Worm (Caenorhabditis elegans): ENCODE data around the gene K10G6.9.

- TF ChIP-seq nhr-84 (tag; optimal IDR thresholded peaks at IDR 0.05) = no peak
- no peak for TF ChIP-seq pag-3 (tag; optimal IDR thresholded peaks at IDR 0.05; ENCODE audit: borderline replicate concordance, insufficient read depth)
- TF ChIP-seq elt-3 (tag; optimal IDR thresholded peaks at IDR 0.05) = no peak
- no peak for TF ChIP-seq ztf-11 (tag; optimal IDR thresholded peaks at IDR 0.05)
- no peak for TF ChIP-seq snpc-4 (tag; optimal IDR thresholded peaks at IDR 0.05)
- TF ChIP-seq mdl-1 (tag; optimal IDR thresholded peaks at IDR 0.05) = no peak
- TF ChIP-seq tbx-2 (tag; optimal IDR thresholded peaks at IDR 0.05) = no peak
- TF ChIP-seq efl-1 (optimal IDR thresholded peaks at IDR 0.05) = no peak
- TF ChIP-seq efl-1 (GFP tag; optimal IDR thresholded peaks at IDR 0.05 in 1 of 2) = no peak
- no peak for TF ChIP-seq ama-1 (optimal IDR thresholded peaks at IDR 0.05)
- no peak for TF ChIP-seq swsn-7 (tag; optimal IDR thresholded peaks at IDR 0.05)
- TF ChIP-seq nhr-90 (tag; optimal IDR thresholded peaks at IDR 0.05; ENCODE audit: poor library complexity) = no peak
- TF ChIP-seq Y116A8C.19 (tag; optimal IDR thresholded peaks at IDR 0.05; ENCODE audit: borderline replicate concordance) = no peak
These were observed 32.6 kb downstream of the K10G6.9 start, which contains the start of gene ephx-1 for ce11 chrII:4004614-4005013.

Measured in whole organism, L1 larva.